Fruit fly (Drosophila melanogaster): Measurements from ENCODE around the gene CG5646.

DNA sequence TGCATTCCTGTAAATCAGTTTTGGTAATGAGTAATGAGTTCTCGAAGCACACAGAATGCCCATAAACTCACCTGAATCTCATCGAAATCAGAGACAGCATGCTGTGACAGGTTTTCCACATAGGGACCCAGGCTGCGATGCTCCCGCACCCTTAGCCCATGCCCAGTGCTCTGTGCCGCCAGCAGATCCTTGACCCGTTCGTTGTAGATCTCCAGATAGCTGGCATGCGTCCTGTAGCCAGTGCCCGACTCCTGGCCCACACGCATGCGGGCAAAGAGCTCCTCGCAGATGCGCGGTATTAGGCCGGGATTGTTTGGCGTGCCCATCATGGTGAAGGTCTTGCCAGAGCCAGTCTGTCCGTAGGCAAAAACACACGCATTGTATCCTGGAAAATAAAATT, 8.4 kb downstream of the CG5646 start:
- TF ChIP-seq CG6854 (GFP tag; optimal IDR thresholded peaks at IDR 0.05) (no peak), Lpt (GFP tag; optimal IDR thresholded peaks at IDR 0.05) (no peak), achi (GFP tag; optimal IDR thresholded peaks at IDR 0.05) (no peak), svp (GFP tag) (no peak), vri (GFP tag; optimal IDR thresholded peaks at IDR 0.05) (no peak), acj6 (GFP tag; optimal IDR thresholded peaks at IDR 0.05) (no peak), CG8632 (GFP tag; optimal IDR thresholded peaks at IDR 0.05) (no peak), CG3919 (GFP tag; optimal IDR thresholded peaks at IDR 0.05) (no peak), fd85E (GFP tag; optimal IDR thresholded peaks at IDR 0.05) (no peak), Ets21C (GFP tag; optimal IDR thresholded peaks at IDR 0.05) (no peak), Hr39 (GFP tag; optimal IDR thresholded peaks at IDR 0.05) (no peak), Sox15 (GFP tag; optimal IDR thresholded peaks at IDR 0.05) (no peak), Sox102F (GFP tag; optimal IDR thresholded peaks at IDR 0.05) (no peak), CG11294 (GFP tag; IDR thresholded peaks at IDR 0.05) (no peak)

Measured in whole organism, prepupa.